Worm (Caenorhabditis elegans) whole organism, midembryonic: ENCODE measurements around the gene F28G4.4.

Experiments used
- flt-1 ChIP-seq: fragments of 200-800 bp; sonication (Bioruptor generic); IDR thresholded peaks from 2 replicates; pipeline ENCODE4 v1.3.6; 2022; ENCODE audit warnings: missing genetic modification characterization, missing compliant biosample characterization
- tab-1 ChIP-seq: fragments of 200-800 bp; sonication (Bioruptor generic); IDR thresholded peaks from 2 replicates; pipeline ENCODE4 v1.3.6; 2022; ENCODE audit warnings: missing genetic modification characterization, missing compliant biosample characterization

- TF ChIP-seq tab-1 (no peak), flt-1 (GFP tag; lab: Robert Waterston, UW) (no peak)
These were observed 50.0 kb downstream of the F28G4.4 start, which contains the start of gene srh-98 for ce11 chrV:16235647-16236046.
